Worm (Caenorhabditis elegans) whole organism, late embryonic: Measurements from ENCODE around the gene ccr-4.

Source experiments
- C38D4.7 ChIP-seq: fragments of 200-800 bp; sonication (Bioruptor generic); optimal IDR thresholded peaks from 2 replicates; lab custom pipeline; 2018; ENCODE audit warnings: mild to moderate bottlenecking, missing genetic modification characterization, moderate library complexity, missing compliant biosample characterization
- F13H6.1 ChIP-seq: sonication (generic microtip); optimal IDR thresholded peaks from 2 replicates; lab custom pipeline; 2016; ENCODE audit warnings: missing genetic modification characterization, missing compliant biosample characterization
- K02D7.2 ChIP-seq: sonication (generic microtip); optimal IDR thresholded peaks from 2 replicates; lab custom pipeline; 2017; ENCODE audit warnings: mild to moderate bottlenecking, missing genetic modification characterization, missing compliant biosample characterization
- Y22D7AL.16 ChIP-seq: sonication (generic microtip); optimal IDR thresholded peaks from 2 replicates; lab custom pipeline; 2016; ENCODE audit warnings: missing genetic modification characterization, missing compliant biosample characterization
- ama-1 ChIP-seq: fragments of 150-350 bp; optimal IDR thresholded peaks from 2 replicates; lab custom pipeline; 2014
- ceh-2 ChIP-seq: sonication (generic microtip); optimal IDR thresholded peaks from 2 replicates; lab custom pipeline; 2016; ENCODE audit warnings: missing genotype, missing genetic modification characterization, missing compliant biosample characterization
- ceh-24 ChIP-seq: sonication (generic microtip); optimal IDR thresholded peaks from 2 replicates; lab custom pipeline; 2016; ENCODE audit warnings: mild to moderate bottlenecking, missing genetic modification characterization, missing compliant biosample characterization
- ceh-30 ChIP-seq: fragments of 150-350 bp; optimal IDR thresholded peaks from 2 replicates; lab custom pipeline; 2014; ENCODE audit warnings: missing biosample characterization, missing genetic modification characterization
- ceh-34 ChIP-seq: sonication (generic microtip); optimal IDR thresholded peaks from 2 replicates; lab custom pipeline; 2016; ENCODE audit warnings: mild to moderate bottlenecking, missing genetic modification characterization, missing compliant biosample characterization
- ceh-48 ChIP-seq: sonication (generic microtip); optimal IDR thresholded peaks from 2 replicates; lab custom pipeline; 2016; ENCODE audit warnings: missing genetic modification characterization, inconsistent platforms, missing compliant biosample characterization
- ceh-6 ChIP-seq: fragments of 200-800 bp; sonication (Bioruptor generic); optimal IDR thresholded peaks from 2 replicates; lab custom pipeline; 2018; ENCODE audit warnings: mild to moderate bottlenecking, missing genetic modification characterization, missing compliant biosample characterization
- ceh-9 ChIP-seq: sonication (generic microtip); optimal IDR thresholded peaks from 2 replicates; lab custom pipeline; 2016; ENCODE audit warnings: mild to moderate bottlenecking, missing genetic modification characterization, inconsistent platforms, missing compliant biosample characterization
- dmd-4 ChIP-seq: sonication (generic microtip); optimal IDR thresholded peaks from 2 replicates; lab custom pipeline; 2016; ENCODE audit warnings: borderline replicate concordance, missing genetic modification characterization, missing compliant biosample characterization
- elt-2 ChIP-seq: sonication (generic microtip); optimal IDR thresholded peaks from 2 replicates; lab custom pipeline; 2016; ENCODE audit warnings: missing genetic modification reagents, missing genetic modification characterization, missing compliant biosample characterization
- elt-4 ChIP-seq: sonication (generic microtip); optimal IDR thresholded peaks from 2 replicates; lab custom pipeline; 2016; ENCODE audit warnings: missing genetic modification characterization, missing compliant biosample characterization
- hlh-15 ChIP-seq: sonication (generic microtip); optimal IDR thresholded peaks from 2 replicates; lab custom pipeline; 2016; ENCODE audit warnings: missing genetic modification characterization, missing compliant biosample characterization
- lim-6 ChIP-seq: sonication (generic microtip); optimal IDR thresholded peaks from 2 replicates; lab custom pipeline; 2016; ENCODE audit warnings: missing genetic modification characterization, missing compliant biosample characterization
- lin-11 ChIP-seq: fragments of 200-800 bp; sonication (Bioruptor generic); optimal IDR thresholded peaks from 2 replicates; lab custom pipeline; 2018; ENCODE audit warnings: mild to moderate bottlenecking, missing genetic modification characterization, missing compliant biosample characterization
- mec-3 ChIP-seq: sonication (generic microtip); optimal IDR thresholded peaks from 2 replicates; lab custom pipeline; 2016; ENCODE audit warnings: borderline replicate concordance, missing genetic modification characterization, missing compliant biosample characterization
- nfya-1 ChIP-seq: sonication (generic microtip); optimal IDR thresholded peaks from 2 replicates; lab custom pipeline; 2017; ENCODE audit warnings: missing genetic modification characterization, mild to moderate bottlenecking, missing compliant biosample characterization, antibody characterized with exemption, moderate library complexity
- nhr-11 ChIP-seq: fragments of 150-350 bp; optimal IDR thresholded peaks from 2 replicates; lab custom pipeline; 2014; ENCODE audit warnings: missing biosample characterization, missing genetic modification characterization
- nhr-232 ChIP-seq: sonication (generic microtip); optimal IDR thresholded peaks from 2 replicates; lab custom pipeline; 2016; ENCODE audit warnings: missing genetic modification characterization, missing compliant biosample characterization
- pag-3 ChIP-seq: sonication (generic microtip); optimal IDR thresholded peaks from 2 replicates; lab custom pipeline; 2016; ENCODE audit warnings: missing compliant biosample characterization, missing genetic modification characterization, borderline replicate concordance
- pat-9 ChIP-seq: fragments of 200-800 bp; sonication (Bioruptor generic); optimal IDR thresholded peaks from 2 replicates; lab custom pipeline; 2018; ENCODE audit warnings: mild to moderate bottlenecking, missing genetic modification characterization, moderate library complexity, missing compliant biosample characterization
- pros-1 ChIP-seq: fragments of 150-350 bp; optimal IDR thresholded peaks from 2 replicates; lab custom pipeline; 2014; ENCODE audit warnings: missing biosample characterization, missing genetic modification reagents, missing genetic modification characterization
- ref-2 ChIP-seq: sonication (generic microtip); optimal IDR thresholded peaks from 2 replicates; lab custom pipeline; 2016; ENCODE audit warnings: missing genetic modification characterization, missing compliant biosample characterization
- sox-2 ChIP-seq: fragments of 200-800 bp; sonication (Bioruptor generic); IDR thresholded peaks from 2 replicates; pipeline ENCODE4 v1.3.6; 2022; ENCODE audit warnings: missing genetic modification reagents, missing genetic modification characterization, missing compliant biosample characterization
- sox-4 ChIP-seq: sonication (generic microtip); optimal IDR thresholded peaks from 2 replicates; lab custom pipeline; 2017; ENCODE audit warnings: mild to moderate bottlenecking, missing genetic modification characterization, inconsistent platforms, missing compliant biosample characterization
- syd-9 ChIP-seq: sonication (generic microtip); optimal IDR thresholded peaks from 2 replicates; lab custom pipeline; 2016; ENCODE audit warnings: mild to moderate bottlenecking, missing genetic modification characterization, moderate library complexity, missing compliant biosample characterization
- tbx-2 ChIP-seq: sonication (generic microtip); optimal IDR thresholded peaks from 2 replicates; lab custom pipeline; 2016; ENCODE audit warnings: missing genetic modification characterization, missing compliant biosample characterization
- tbx-7 ChIP-seq: sonication (generic microtip); optimal IDR thresholded peaks from 2 replicates; lab custom pipeline; 2016; ENCODE audit warnings: missing genotype, missing genetic modification characterization, missing compliant biosample characterization
- ttx-3 ChIP-seq: sonication (generic microtip); optimal IDR thresholded peaks from 2 replicates; lab custom pipeline; 2016; ENCODE audit warnings: missing genetic modification reagents, missing genetic modification characterization, missing compliant biosample characterization
- unc-42 ChIP-seq: sonication (generic microtip); optimal IDR thresholded peaks from 2 replicates; lab custom pipeline; 2016; ENCODE audit warnings: missing genotype, missing genetic modification characterization, missing compliant biosample characterization
- unc-55 ChIP-seq: sonication (generic microtip); optimal IDR thresholded peaks from 2 replicates; lab custom pipeline; 2017; ENCODE audit warnings: missing biosample characterization, missing genetic modification reagents, missing genetic modification characterization
- zip-5 ChIP-seq: sonication (generic microtip); optimal IDR thresholded peaks from 2 replicates; lab custom pipeline; 2016; ENCODE audit warnings: missing genetic modification characterization, missing compliant biosample characterization

Gene ccr-4

DNA sequence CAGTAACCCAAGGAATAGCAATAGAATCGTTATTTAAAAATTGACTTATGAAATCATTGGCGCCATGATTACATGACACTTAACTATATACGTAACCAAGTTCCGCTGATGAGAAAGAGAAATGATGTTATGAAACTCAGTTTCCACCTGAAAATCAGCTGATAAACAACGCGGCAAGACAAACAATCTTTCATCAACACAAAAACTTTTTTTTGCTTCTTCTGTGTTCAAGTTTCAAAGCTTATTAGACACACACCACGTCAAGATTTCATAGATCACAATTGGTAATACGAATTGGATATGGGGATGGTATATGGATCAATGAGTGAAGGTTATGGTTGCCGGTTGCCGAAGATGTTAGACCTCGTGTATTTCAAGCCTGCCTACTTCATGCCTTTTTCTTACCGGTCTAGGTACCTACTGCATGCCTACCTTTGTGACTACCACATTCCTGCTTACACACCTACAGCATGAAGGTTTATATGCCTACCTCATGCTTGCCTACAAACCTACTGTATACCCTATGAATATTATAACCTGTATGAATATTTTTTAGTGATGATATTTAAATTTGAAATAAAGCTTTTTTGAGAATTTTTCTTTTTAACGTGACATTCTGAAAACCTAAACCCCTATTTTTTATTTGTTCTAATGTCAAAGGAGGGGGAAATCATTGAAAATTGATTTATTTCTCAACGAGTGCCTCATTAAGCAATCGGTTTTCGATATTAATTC is 24.3 kb upstream of the ccr-4 start, which contains the start of the genes F19B6.10 and wht-5:
F19B6.10 (plus strand) TSS at position 301 of the 735 bp plus-strand sequence.
wht-5 (plus strand) TSS at position 685 of the 735 bp plus-strand sequence.
- no peak for TF ChIP-seq pros-1 (tag; lab: Kevin White, UChicago)
- no peak for TF ChIP-seq ref-2
- TF ChIP-seq unc-55 (GFP tag; lab: Kevin White, UChicago): no peak
- TF ChIP-seq ceh-30: no peak
- TF ChIP-seq nfya-1: no peak
- TF ChIP-seq mec-3: no peak
- no peak for TF ChIP-seq tbx-2 (tag; lab: Kevin White, UChicago)
- TF ChIP-seq sox-2 (GFP tag; lab: Robert Waterston, UW): no peak
- no peak for TF ChIP-seq tbx-7 (tag; lab: Kevin White, UChicago)

DNA sequence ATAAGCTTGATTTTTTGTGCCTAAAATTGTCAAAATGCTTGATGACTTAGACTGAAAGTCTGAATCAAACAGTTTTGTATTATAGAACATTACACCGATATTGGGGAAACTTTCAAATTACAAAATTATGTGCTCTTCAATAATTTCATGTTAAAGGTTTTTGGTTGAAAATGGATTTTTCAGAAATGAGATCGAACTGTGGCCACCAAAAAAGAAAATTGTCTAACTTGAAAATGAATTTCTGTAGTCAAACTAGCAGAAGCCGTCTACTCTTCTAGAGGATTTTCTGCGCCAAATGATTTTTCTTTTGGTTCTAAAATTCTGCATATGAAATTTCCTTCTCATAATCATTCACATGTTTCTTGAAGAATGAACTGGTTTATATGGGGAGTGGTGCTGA is 20.5 kb upstream of the ccr-4 start:
- TF ChIP-seq unc-42 (no peak), ceh-9 (no peak), K02D7.2 (tag; lab: Kevin White, UChicago) (no peak), ref-2 (no peak), lim-6 (tag; lab: Kevin White, UChicago) (no peak), pag-3 (tag; lab: Kevin White, UChicago) (no peak), syd-9 (tag; lab: Kevin White, UChicago) (no peak), ceh-6 (GFP tag; lab: Kevin White, UChicago) (no peak), Y22D7AL.16 (tag; lab: Kevin White, UChicago) (no peak), nhr-11 (tag; lab: Kevin White, UChicago) (no peak), hlh-15 (tag; lab: Kevin White, UChicago) (no peak), dmd-4 (tag; lab: Kevin White, UChicago) (no peak), elt-4 (no peak)
- TF ChIP-seq, all 69 proteins: peak for 0

ce11 chrIV:12349639-12350038 is 11.7 kb upstream of the ccr-4 start, which contains the start of gene best-22:
TSS of gene best-22 (plus strand) at chrIV:12349939.
- TF ChIP-seq ceh-24 (tag; lab: Kevin White, UChicago): no peak
- TF ChIP-seq unc-42: no peak
- no peak for TF ChIP-seq ama-1 (lab: Kevin White, UChicago)
- TF ChIP-seq ceh-6 (GFP tag; lab: Kevin White, UChicago): no peak
- TF ChIP-seq syd-9 (tag; lab: Kevin White, UChicago): no peak
- no peak for TF ChIP-seq ceh-34
- TF ChIP-seq ttx-3: no peak
- no peak for TF ChIP-seq zip-5 (tag; lab: Kevin White, UChicago)
- TF ChIP-seq ceh-48 (tag; lab: Kevin White, UChicago): no peak
- no peak for TF ChIP-seq ceh-9
- no peak for TF ChIP-seq ref-2
- no peak for TF ChIP-seq C38D4.7 (GFP tag; lab: Kevin White, UChicago)
- no peak for TF ChIP-seq elt-2
- TF ChIP-seq nhr-232 (tag; lab: Kevin White, UChicago): no peak
- TF ChIP-seq unc-55 (GFP tag; lab: Kevin White, UChicago): no peak
- TF ChIP-seq sox-4: no peak
- no peak for TF ChIP-seq F13H6.1
- TF ChIP-seq ceh-2 (tag; lab: Kevin White, UChicago): no peak

- TF ChIP-seq unc-42 (peak; percentile 37), C38D4.7 (GFP tag; lab: Kevin White, UChicago) (no peak), zip-5 (tag; lab: Kevin White, UChicago) (no peak), pat-9 (no peak), lin-11 (tag; lab: Kevin White, UChicago) (no peak)
Observed at ce11 chrIV:12350235-12350634, 11.1 kb upstream of the ccr-4 start.
